Fruit fly (Drosophila melanogaster) whole organism, embryonic: ENCODE data around the gene Ctr9.

Source experiments
- Adf1 ChIP-seq: fragments of 200-800 bp; sonication (Bioruptor generic); IDR thresholded peaks from 2 replicates; pipeline ENCODE4 v1.3.6; 2022; ENCODE audit warnings: missing biosample characterization, missing genetic modification characterization
- CG1024 ChIP-seq: fragments of 200-800 bp; sonication (Bioruptor generic); IDR thresholded peaks from 2 replicates; pipeline ENCODE4 v1.3.6; 2022; ENCODE audit warnings: missing biosample characterization, missing genetic modification characterization
- CG10274 ChIP-seq: fragments of 200-800 bp; sonication (Bioruptor generic); optimal IDR thresholded peaks from 3 replicates; lab custom pipeline; 2017; ENCODE audit warnings: missing biosample characterization, mild to moderate bottlenecking, missing genetic modification characterization
- CG10366 ChIP-seq: fragments of 200-800 bp; sonication (Bioruptor generic); IDR thresholded peaks from 2 replicates; pipeline ENCODE4 v1.3.6; 2022; ENCODE audit warnings: missing biosample characterization, missing genetic modification characterization
- CG1602 ChIP-seq: fragments of 200-800 bp; sonication (Bioruptor generic); optimal IDR thresholded peaks from 3 replicates; lab custom pipeline; 2016; ENCODE audit warnings: missing biosample characterization, missing genetic modification characterization
- CG1647 ChIP-seq: fragments of 200-800 bp; sonication (Bioruptor generic); optimal IDR thresholded peaks from 3 replicates; lab custom pipeline; 2016; ENCODE audit warnings: missing biosample characterization, missing genetic modification characterization
- CG17361 ChIP-seq: fragments of 200-800 bp; sonication (Bioruptor generic); IDR thresholded peaks from 3 replicates; pipeline ENCODE4 v1.3.6; 2022; ENCODE audit warnings: missing biosample characterization, missing genetic modification characterization
- CG17912 ChIP-seq: fragments of 200-800 bp; sonication (Bioruptor generic); optimal IDR thresholded peaks from 2 replicates; lab custom pipeline; 2018; ENCODE audit warnings: missing biosample characterization, mild to moderate bottlenecking, missing genetic modification characterization
- CG18476 ChIP-seq: fragments of 200-800 bp; sonication (Bioruptor generic); optimal IDR thresholded peaks from 2 replicates; lab custom pipeline; 2016; ENCODE audit warnings: missing biosample characterization, mild to moderate bottlenecking, missing genetic modification characterization
- CG2120 ChIP-seq: fragments of 200-800 bp; sonication (Bioruptor generic); optimal IDR thresholded peaks from 3 replicates; lab custom pipeline; 2016; ENCODE audit warnings: missing biosample characterization, missing genetic modification characterization
- CG31224 ChIP-seq: fragments of 200-800 bp; sonication (Bioruptor generic); IDR thresholded peaks from 2 replicates; pipeline ENCODE4 v1.3.6; 2022; ENCODE audit warnings: missing biosample characterization, missing genetic modification characterization
- CG34376 ChIP-seq: fragments of 200-800 bp; sonication (Bioruptor generic); optimal IDR thresholded peaks from 2 replicates; lab custom pipeline; 2018; ENCODE audit warnings: missing biosample characterization, mild to moderate bottlenecking, missing genetic modification characterization
- CG4617 ChIP-seq: fragments of 200-800 bp; sonication (Bioruptor generic); optimal IDR thresholded peaks from 3 replicates; lab custom pipeline; 2016; ENCODE audit warnings: missing biosample characterization, missing genetic modification characterization, borderline replicate concordance
- CG8944 ChIP-seq: fragments of 200-800 bp; sonication (Bioruptor generic); optimal IDR thresholded peaks from 3 replicates; lab custom pipeline; 2016; ENCODE audit warnings: missing biosample characterization, missing genetic modification characterization
- Dad ChIP-seq: fragments of 200-800 bp; sonication (Bioruptor generic); optimal IDR thresholded peaks from 3 replicates; lab custom pipeline; 2016; ENCODE audit warnings: missing biosample characterization, missing genetic modification characterization
- Elba2 ChIP-seq: fragments of 200-800 bp; sonication (Bioruptor generic); optimal IDR thresholded peaks from 3 replicates; lab custom pipeline; 2016; ENCODE audit warnings: missing biosample characterization, missing genetic modification characterization
- Fer3 ChIP-seq: fragments of 200-800 bp; sonication (Bioruptor generic); optimal IDR thresholded peaks from 2 replicates; lab custom pipeline; 2018; ENCODE audit warnings: missing biosample characterization, mild to moderate bottlenecking, missing genetic modification characterization, moderate library complexity
- GATAe ChIP-seq: fragments of 200-800 bp; sonication (Bioruptor generic); conservative IDR thresholded peaks from 2 replicates; pipeline ENCODE4 v1.3.6; 2022; ENCODE audit warnings: missing biosample characterization, missing genetic modification characterization
- HLH4C ChIP-seq: fragments of 200-800 bp; sonication (Bioruptor generic); IDR thresholded peaks from 3 replicates; pipeline ENCODE4 v1.3.6; 2022; ENCODE audit warnings: missing biosample characterization, missing genetic modification characterization; ENCODE audit not compliant: partially characterized antibody
- HmgZ ChIP-seq: fragments of 200-800 bp; sonication (Bioruptor generic); optimal IDR thresholded peaks from 2 replicates; lab custom pipeline; 2018; ENCODE audit warnings: missing biosample characterization, mild to moderate bottlenecking, missing genetic modification characterization
- Hr39 ChIP-seq: fragments of >200 bp; optimal IDR thresholded peaks from 2 replicates; lab custom pipeline; 2017
- Hsf ChIP-seq: fragments of 200-800 bp; sonication (Bioruptor generic); optimal IDR thresholded peaks from 3 replicates; lab custom pipeline; 2016; ENCODE audit warnings: missing biosample characterization, missing genetic modification characterization
- MTF-1 ChIP-seq: fragments of 200-800 bp; sonication (Bioruptor generic); optimal IDR thresholded peaks from 2 replicates; lab custom pipeline; 2018; ENCODE audit warnings: missing biosample characterization, mild to moderate bottlenecking, missing genetic modification characterization, borderline replicate concordance
- Mad ChIP-seq: fragments of 200-800 bp; sonication (Bioruptor generic); optimal IDR thresholded peaks from 2 replicates; lab custom pipeline; 2016; ENCODE audit warnings: missing biosample characterization, missing genetic modification characterization
- Pdp1 ChIP-seq, 2 experiments: fragments of 200-800 bp; sonication (Bioruptor generic); optimal IDR thresholded peaks; 3 replicates each; lab custom pipeline; 2016; ENCODE audit warnings: missing biosample characterization in 2 of 2, missing genetic modification characterization in 2 of 2, mild to moderate bottlenecking in 1 of 2, moderate library complexity in 1 of 2
- Scr ChIP-seq: fragments of 200-800 bp; sonication (Bioruptor generic); IDR thresholded peaks from 2 replicates; pipeline ENCODE4 v1.3.6; 2022; ENCODE audit warnings: missing biosample characterization, missing genetic modification characterization; ENCODE audit not compliant: partially characterized antibody
- YL-1 ChIP-seq: fragments of 200-800 bp; sonication (Bioruptor generic); optimal IDR thresholded peaks from 3 replicates; lab custom pipeline; 2017; ENCODE audit warnings: missing biosample characterization, mild to moderate bottlenecking, missing genetic modification characterization
- ac ChIP-seq: fragments of 200-800 bp; sonication (Bioruptor generic); optimal IDR thresholded peaks from 3 replicates; lab custom pipeline; 2017; ENCODE audit warnings: missing biosample characterization, mild to moderate bottlenecking, missing genetic modification characterization
- bbx ChIP-seq: fragments of 200-800 bp; sonication (Bioruptor generic); IDR thresholded peaks from 2 replicates; pipeline ENCODE4 v1.3.6; 2022; ENCODE audit warnings: missing biosample characterization, missing genetic modification characterization; ENCODE audit not compliant: partially characterized antibody
- cato ChIP-seq: fragments of 200-800 bp; sonication (Bioruptor generic); optimal IDR thresholded peaks from 2 replicates; lab custom pipeline; 2016; ENCODE audit warnings: missing biosample characterization, missing genetic modification characterization, borderline replicate concordance
- chm ChIP-seq: fragments of 200-800 bp; sonication (Bioruptor generic); IDR thresholded peaks from 2 replicates; pipeline ENCODE4 v1.3.6; 2022; ENCODE audit warnings: missing biosample characterization, missing genetic modification characterization
- emc ChIP-seq: fragments of 200-800 bp; sonication (Bioruptor generic); optimal IDR thresholded peaks from 2 replicates; lab custom pipeline; 2016; ENCODE audit warnings: missing biosample characterization, missing genetic modification characterization
- ewg ChIP-seq: fragments of 200-800 bp; sonication (Bioruptor generic); optimal IDR thresholded peaks from 3 replicates; lab custom pipeline; 2017; ENCODE audit warnings: mild to moderate bottlenecking, missing biosample characterization, missing genetic modification reagents, missing genetic modification characterization
- exex ChIP-seq: fragments of 200-800 bp; sonication (Bioruptor generic); optimal IDR thresholded peaks from 4 replicates; lab custom pipeline; 2018; ENCODE audit warnings: missing biosample characterization, mild to moderate bottlenecking, missing genetic modification characterization, moderate library complexity
- gro ChIP-seq: fragments of 200-800 bp; sonication (Bioruptor generic); optimal IDR thresholded peaks from 2 replicates; lab custom pipeline; 2016; ENCODE audit warnings: missing biosample characterization, missing genetic modification characterization
- hbn ChIP-seq: fragments of 200-800 bp; sonication (Bioruptor generic); IDR thresholded peaks from 2 replicates; pipeline ENCODE4 v1.3.6; 2022; ENCODE audit warnings: missing biosample characterization, missing genetic modification characterization; ENCODE audit not compliant: partially characterized antibody
- insv ChIP-seq, 2 experiments: fragments of 200-800 bp; sonication (Bioruptor generic); optimal IDR thresholded peaks; 3 replicates each; lab custom pipeline; 2016 to 2018; ENCODE audit warnings: missing biosample characterization in 2 of 2, missing genetic modification characterization in 2 of 2
- kah ChIP-seq: fragments of 200-800 bp; sonication (Bioruptor generic); optimal IDR thresholded peaks from 2 replicates; lab custom pipeline; 2018; ENCODE audit warnings: missing biosample characterization, mild to moderate bottlenecking, missing genetic modification characterization
- pnt ChIP-seq: fragments of 200-800 bp; sonication (Bioruptor generic); optimal IDR thresholded peaks from 3 replicates; lab custom pipeline; 2016; ENCODE audit warnings: missing biosample characterization, missing genetic modification characterization
- scrt ChIP-seq: fragments of 200-800 bp; sonication (Bioruptor generic); optimal IDR thresholded peaks from 2 replicates; lab custom pipeline; 2018; ENCODE audit warnings: missing biosample characterization, mild to moderate bottlenecking, missing genetic modification characterization, moderate library complexity
- ssp ChIP-seq: fragments of 200-800 bp; sonication (Bioruptor generic); IDR thresholded peaks from 2 replicates; pipeline ENCODE4 v1.3.6; 2022; ENCODE audit warnings: missing biosample characterization, missing genetic modification characterization
- sug ChIP-seq: fragments of 200-800 bp; optimal IDR thresholded peaks from 2 replicates; lab custom pipeline; 2019; ENCODE audit warnings: missing biosample characterization, mild to moderate bottlenecking, missing genetic modification characterization, moderate library complexity
- trem ChIP-seq: fragments of 200-800 bp; optimal IDR thresholded peaks from 3 replicates; lab custom pipeline; 2019; ENCODE audit warnings: missing biosample characterization, mild to moderate bottlenecking, missing genetic modification characterization, moderate library complexity
- trh ChIP-seq: fragments of 200-800 bp; sonication (Bioruptor generic); optimal IDR thresholded peaks from 2 replicates; lab custom pipeline; 2016; ENCODE audit warnings: missing biosample characterization, missing genetic modification characterization

Gene Ctr9

dm6 chr3L:1302234-1302949 is 4.6 kb upstream of the Ctr9 start, which contains the start of the genes Rac1 and Acat2 (continued):
- no peak for TF ChIP-seq exex

dm6 chr3L:1302950-1303352 is 4.1 kb upstream of the Ctr9 start:
- peak; percentile 67 for TF ChIP-seq YL-1 (GFP tag; lab: Kevin White, UChicago)
- peak; percentile 17; the same call in 1 of the 2 replicates for TF ChIP-seq bbx
- TF ChIP-seq Scr (GFP tag; lab: Robert Waterston, UW), result no peak
- peak; percentile 65 for TF ChIP-seq scrt (GFP tag; lab: Kevin White, UChicago)
- no peak for TF ChIP-seq chm (GFP tag; lab: Robert Waterston, UW)
- TF ChIP-seq CG1602 (GFP tag; lab: Kevin White, UChicago), result no peak
- TF ChIP-seq insv (GFP tag; optimal IDR thresholded peaks at IDR 0.05; lab: Kevin White, UChicago), result peak; percentile 52 to 95
- no peak for TF ChIP-seq CG1647 (GFP tag; lab: Kevin White, UChicago)
- TF ChIP-seq Elba2 (GFP tag; lab: Kevin White, UChicago), result peak; percentile 93
- TF ChIP-seq kah (GFP tag; lab: Kevin White, UChicago), result peak; percentile 97
- peak; percentile 7 for TF ChIP-seq CG4617
- TF ChIP-seq CG1024, result no peak
- TF ChIP-seq, all 482 proteins: peak for 7

DNA sequence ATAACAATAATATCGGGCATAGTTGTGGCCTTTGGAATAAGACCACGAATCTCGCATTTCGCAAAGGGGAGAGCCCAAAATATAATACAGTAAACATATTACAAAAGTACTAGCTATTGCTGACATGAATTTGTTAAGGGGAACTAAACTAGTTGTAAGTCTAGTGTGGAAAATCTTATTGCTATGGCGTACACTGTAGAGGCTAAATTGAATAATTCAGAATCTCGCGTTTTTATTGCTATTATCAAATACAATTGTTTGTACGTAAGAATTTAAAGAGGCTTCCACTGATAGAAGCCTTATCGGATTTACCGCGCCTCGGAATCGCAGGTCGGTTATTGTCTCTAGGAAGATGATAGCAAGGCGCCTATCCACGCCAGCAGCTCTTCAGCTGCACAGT is 1.7 kb upstream of the Ctr9 start:
- TF ChIP-seq CG34376 (GFP tag; lab: Kevin White, UChicago), result peak; percentile 28
- TF ChIP-seq CG18476 (GFP tag; lab: Kevin White, UChicago), result no peak
- TF ChIP-seq exex, result peak; percentile 53
- peak; percentile 9 for TF ChIP-seq sug (tag; lab: Kevin White, UChicago)
- TF ChIP-seq CG2120 (GFP tag; lab: Kevin White, UChicago), result peak; percentile 13
- no peak for TF ChIP-seq ewg (GFP tag; lab: Kevin White, UChicago)
- TF ChIP-seq Pdp1 (GFP tag; optimal IDR thresholded peaks at IDR 0.05; lab: Kevin White, UChicago), result peak in 1 of 2 experiments; percentile 2

dm6 chr3L:1313039-1313766 is 6.2 kb downstream of the Ctr9 start, which contains the start of the genes sturkopf and Herc4:
sturkopf (minus strand) TSS chr3L:1313377.
Herc4 (plus strand) TSS chr3L:1313696.
- TF ChIP-seq CG10274 (GFP tag; lab: Kevin White, UChicago), result no peak
- no peak for TF ChIP-seq CG17912 (GFP tag; lab: Kevin White, UChicago)
- TF ChIP-seq CG17361, result peak; percentile 94
- peak; percentile 40 for TF ChIP-seq Dad
- no peak for TF ChIP-seq hbn
- no peak; the same call in 1 of the 2 replicates for TF ChIP-seq Adf1 (GFP tag; lab: Robert Waterston, UW)
- TF ChIP-seq CG31224 (GFP tag; lab: Robert Waterston, UW), result no peak
- TF ChIP-seq GATAe (GFP tag; lab: Robert Waterston, UW), result no peak
- peak; percentile 65 for TF ChIP-seq Mad
- TF ChIP-seq CG10366 (GFP tag; lab: Robert Waterston, UW), result peak; percentile 54
- peak; percentile 48 for TF ChIP-seq trh (GFP tag; lab: Kevin White, UChicago)
- TF ChIP-seq ssp (GFP tag; lab: Robert Waterston, UW), result 0 out of 2 replicates have a peak, but pooled peaks have one; percentile 16
- TF ChIP-seq Fer3 (tag; lab: Kevin White, UChicago), result peak; percentile 41
- TF ChIP-seq gro (GFP tag; lab: Kevin White, UChicago), result peak; percentile 72
- peak; percentile 73 for TF ChIP-seq CG8944
- TF ChIP-seq trem, result peak; percentile 98
- peak; percentile 83 for TF ChIP-seq Hsf (GFP tag; lab: Kevin White, UChicago)
- TF ChIP-seq emc (GFP tag; lab: Kevin White, UChicago), result no peak
- peak; percentile 30 for TF ChIP-seq HmgZ (tag; lab: Kevin White, UChicago)
- TF ChIP-seq Hr39, result no peak
- TF ChIP-seq pnt (GFP tag; lab: Kevin White, UChicago), result peak; percentile 88
- no peak for TF ChIP-seq HLH4C
- TF ChIP-seq ac, result no peak
- no peak for TF ChIP-seq MTF-1 (GFP tag; lab: Kevin White, UChicago)
- TF ChIP-seq cato (GFP tag; lab: Kevin White, UChicago), result peak; percentile 61
